Fruit fly (Drosophila melanogaster) whole organism, embryonic: ENCODE results near the gene CG10333.

ENCODE experiments used
- Aef1 ChIP-seq: fragments of 200-800 bp; sonication (Bioruptor generic); IDR thresholded peaks from 3 replicates; pipeline ENCODE4 v1.3.6; 2022; ENCODE audit warnings: missing biosample characterization, missing genetic modification characterization
- Asciz ChIP-seq: fragments of 200-800 bp; sonication (Bioruptor generic); optimal IDR thresholded peaks from 2 replicates; lab custom pipeline; 2017; ENCODE audit warnings: missing biosample characterization, mild to moderate bottlenecking, missing genetic modification characterization, missing genetic modification reagents
- BtbVII ChIP-seq: fragments of 200-800 bp; sonication (Bioruptor generic); optimal IDR thresholded peaks from 3 replicates; lab custom pipeline; 2017; ENCODE audit warnings: missing biosample characterization, mild to moderate bottlenecking, missing genetic modification characterization
- C15 ChIP-seq: fragments of 200-800 bp; sonication (Bioruptor generic); IDR thresholded peaks from 3 replicates; pipeline ENCODE4 v1.3.6; 2022; ENCODE audit warnings: missing biosample characterization, missing genetic modification characterization
- CG10979 ChIP-seq: fragments of 200-800 bp; sonication (Bioruptor generic); optimal IDR thresholded peaks from 2 replicates; lab custom pipeline; 2018; ENCODE audit warnings: missing biosample characterization, mild to moderate bottlenecking, missing genetic modification characterization, moderate library complexity
- CG11247 ChIP-seq: fragments of 200-800 bp; sonication (Bioruptor generic); IDR thresholded peaks from 2 replicates; pipeline ENCODE4 v1.3.6; 2022; ENCODE audit warnings: missing biosample characterization, missing genetic modification characterization
- CG11504 ChIP-seq: fragments of 200-800 bp; sonication (Bioruptor generic); optimal IDR thresholded peaks from 3 replicates; lab custom pipeline; 2019; ENCODE audit warnings: missing biosample characterization, mild to moderate bottlenecking, missing genetic modification characterization, moderate library complexity
- CG11696 ChIP-seq: fragments of 200-800 bp; sonication (Bioruptor generic); IDR thresholded peaks from 2 replicates; pipeline ENCODE4 v1.3.6; 2022; ENCODE audit warnings: missing biosample characterization, missing genetic modification characterization
- CG12769 ChIP-seq: fragments of 200-800 bp; sonication (Bioruptor generic); optimal IDR thresholded peaks from 2 replicates; lab custom pipeline; 2019; ENCODE audit warnings: missing biosample characterization, mild to moderate bottlenecking, missing genetic modification characterization, moderate library complexity
- CG14050 ChIP-seq: fragments of 200-800 bp; sonication (Bioruptor generic); IDR thresholded peaks from 3 replicates; pipeline ENCODE4 v1.3.6; 2022; ENCODE audit warnings: missing biosample characterization, missing genetic modification characterization
- CG1529 ChIP-seq: fragments of 200-800 bp; sonication (Bioruptor generic); optimal IDR thresholded peaks from 3 replicates; lab custom pipeline; 2018; ENCODE audit warnings: missing biosample characterization, missing genetic modification characterization
- CG16813 ChIP-seq: fragments of 200-800 bp; sonication (Bioruptor generic); IDR thresholded peaks from 3 replicates; pipeline ENCODE4 v1.3.6; 2022; ENCODE audit warnings: missing biosample characterization, missing genetic modification characterization; ENCODE audit not compliant: partially characterized antibody
- CG17186 ChIP-seq: fragments of 200-800 bp; sonication (Bioruptor generic); optimal IDR thresholded peaks from 3 replicates; lab custom pipeline; 2017; ENCODE audit warnings: missing biosample characterization, missing genetic modification reagents, missing genetic modification characterization
- CG2889 ChIP-seq: fragments of 200-800 bp; sonication (Bioruptor generic); IDR thresholded peaks from 3 replicates; pipeline ENCODE4 v1.3.6; 2022; ENCODE audit warnings: missing biosample characterization, missing genetic modification characterization
- CG30403 ChIP-seq: fragments of 200-800 bp; sonication (Bioruptor generic); optimal IDR thresholded peaks from 3 replicates; lab custom pipeline; 2016; ENCODE audit warnings: missing biosample characterization, missing genetic modification characterization
- CG3065 ChIP-seq: fragments of 200-800 bp; sonication (Bioruptor generic); optimal IDR thresholded peaks from 2 replicates; lab custom pipeline; 2016; ENCODE audit warnings: missing biosample characterization, missing genetic modification characterization
- CG3726 ChIP-seq: fragments of 200-800 bp; sonication (Bioruptor generic); IDR thresholded peaks from 3 replicates; pipeline ENCODE4, ENCODE4 v1.3.6; 2022; ENCODE audit warnings: missing biosample characterization, missing genetic modification characterization
- CG3838 ChIP-seq: fragments of 200-800 bp; sonication (Bioruptor generic); optimal IDR thresholded peaks from 3 replicates; lab custom pipeline; 2016; ENCODE audit warnings: missing biosample characterization, missing genetic modification characterization
- CG4282 ChIP-seq: fragments of 200-800 bp; sonication (Bioruptor generic); optimal IDR thresholded peaks from 2 replicates; lab custom pipeline; 2016; ENCODE audit warnings: missing biosample characterization, missing genetic modification characterization
- CG4730 ChIP-seq: fragments of 200-800 bp; sonication (Bioruptor generic); IDR thresholded peaks from 2 replicates; pipeline ENCODE4 v1.3.6; 2022; ENCODE audit warnings: missing biosample characterization, missing genetic modification characterization
- CG5953 ChIP-seq: fragments of 200-800 bp; sonication (Bioruptor generic); IDR thresholded peaks from 2 replicates; pipeline ENCODE4 v1.3.6; 2022; ENCODE audit warnings: missing biosample characterization, missing genetic modification characterization
- CG7271 ChIP-seq: fragments of 200-800 bp; sonication (Bioruptor generic); optimal IDR thresholded peaks from 2 replicates; lab custom pipeline; 2018; ENCODE audit warnings: missing biosample characterization, mild to moderate bottlenecking, missing genetic modification characterization, moderate library complexity
- CG8359 ChIP-seq: fragments of 200-800 bp; sonication (Bioruptor generic); optimal IDR thresholded peaks from 2 replicates; lab custom pipeline; 2017; ENCODE audit warnings: missing biosample characterization, mild to moderate bottlenecking, missing genetic modification characterization, borderline replicate concordance
- CG9437 ChIP-seq: fragments of 200-800 bp; sonication (Bioruptor generic); optimal IDR thresholded peaks from 2 replicates; lab custom pipeline; 2018; ENCODE audit warnings: missing biosample characterization, mild to moderate bottlenecking, missing genetic modification characterization
- CTCF ChIP-seq: fragments of 200-800 bp; sonication (Bioruptor generic); optimal IDR thresholded peaks from 2 replicates; lab custom pipeline; 2017; ENCODE audit warnings: missing biosample characterization, mild to moderate bottlenecking, missing genetic modification characterization, moderate library complexity
- Dfd ChIP-seq, 2 experiments: fragments of >200 bp; optimal IDR thresholded peaks; 2 replicates each; lab custom pipeline; 2017; ENCODE audit warnings: missing biosample characterization in 2 of 2, missing genetic modification characterization in 2 of 2
- Dip2 ChIP-seq: fragments of 200-800 bp; sonication (Bioruptor generic); IDR thresholded peaks from 2 replicates; pipeline ENCODE4 v1.3.6; 2022; ENCODE audit warnings: missing biosample characterization, missing genetic modification characterization
- Fer2 ChIP-seq: fragments of 200-800 bp; sonication (Bioruptor generic); optimal IDR thresholded peaks from 2 replicates; lab custom pipeline; 2018; ENCODE audit warnings: missing biosample characterization, mild to moderate bottlenecking, missing genetic modification characterization, moderate library complexity
- HLH54F ChIP-seq: fragments of 200-800 bp; sonication (Bioruptor generic); optimal IDR thresholded peaks from 3 replicates; lab custom pipeline; 2016; ENCODE audit warnings: missing biosample characterization, missing genetic modification characterization
- Lpt ChIP-seq: fragments of >200 bp; optimal IDR thresholded peaks from 2 replicates; lab custom pipeline; 2018; ENCODE audit warnings: missing biosample characterization, missing genetic modification characterization
- Med ChIP-seq: fragments of 200-800 bp; sonication (Bioruptor generic); peaks from one replicate; lab custom pipeline; 2016; ENCODE audit warnings: missing biosample characterization, missing genetic modification characterization, mild to moderate bottlenecking, inconsistent platforms, moderate library complexity
- Mrtf ChIP-seq: fragments of 200-800 bp; sonication (Bioruptor generic); IDR thresholded peaks from 3 replicates; pipeline ENCODE4 v1.3.6; 2022; ENCODE audit warnings: missing biosample characterization, missing genetic modification characterization
- Rx ChIP-seq: fragments of 200-800 bp; sonication (Bioruptor generic); IDR thresholded peaks from 2 replicates; pipeline ENCODE4 v1.3.6; 2022; ENCODE audit warnings: missing biosample characterization, missing genetic modification characterization
- Sox102F ChIP-seq: fragments of 200-800 bp; sonication (Bioruptor generic); optimal IDR thresholded peaks from 2 replicates; lab custom pipeline; 2018; ENCODE audit warnings: missing biosample characterization, mild to moderate bottlenecking, missing genetic modification characterization, moderate library complexity
- Ssrp ChIP-seq: fragments of 200-800 bp; sonication (Bioruptor generic); optimal IDR thresholded peaks from 2 replicates; lab custom pipeline; 2018; ENCODE audit warnings: missing biosample characterization, mild to moderate bottlenecking, missing genetic modification characterization, moderate library complexity
- Xbp1 ChIP-seq: fragments of 200-800 bp; sonication (Bioruptor generic); optimal IDR thresholded peaks from 3 replicates; lab custom pipeline; 2016; ENCODE audit warnings: missing biosample characterization, mild to moderate bottlenecking, missing genetic modification characterization
- al ChIP-seq: fragments of 200-800 bp; sonication (Bioruptor generic); IDR thresholded peaks from 2 replicates; pipeline ENCODE4 v1.3.6; 2022; ENCODE audit warnings: missing biosample characterization, missing genetic modification characterization
- aop ChIP-seq: fragments of 200-800 bp; sonication (Bioruptor generic); IDR thresholded peaks from 2 replicates; pipeline ENCODE4 v1.3.6; 2022; ENCODE audit warnings: missing biosample characterization, missing genetic modification characterization
- ap ChIP-seq: fragments of 200-800 bp; sonication (Bioruptor generic); IDR thresholded peaks from 2 replicates; pipeline ENCODE4 v1.3.6; 2022; ENCODE audit warnings: missing biosample characterization, missing genetic modification characterization
- chif ChIP-seq, 2 experiments: fragments of 200-800 bp; sonication (Bioruptor generic); optimal IDR thresholded peaks; 3 replicates each; lab custom pipeline; 2016; ENCODE audit warnings: missing biosample characterization in 2 of 2, missing genetic modification characterization in 2 of 2
- croc ChIP-seq: fragments of 200-800 bp; sonication (Bioruptor generic); conservative IDR thresholded peaks from 3 replicates; pipeline ENCODE4 v1.3.6; 2022; ENCODE audit warnings: missing biosample characterization, missing genetic modification characterization
- en ChIP-seq: fragments of 200-800 bp; sonication (Bioruptor generic); optimal IDR thresholded peaks from 2 replicates; lab custom pipeline; 2016; ENCODE audit warnings: missing biosample characterization, missing genetic modification characterization
- ewg ChIP-seq: fragments of 200-800 bp; sonication (Bioruptor generic); optimal IDR thresholded peaks from 3 replicates; lab custom pipeline; 2017; ENCODE audit warnings: mild to moderate bottlenecking, missing biosample characterization, missing genetic modification reagents, missing genetic modification characterization
- eyg ChIP-seq: fragments of 200-800 bp; sonication (Bioruptor generic); optimal IDR thresholded peaks from 3 replicates; lab custom pipeline; 2016; ENCODE audit warnings: missing biosample characterization, missing genetic modification characterization
- gem ChIP-seq: fragments of 200-800 bp; sonication (Bioruptor generic); optimal IDR thresholded peaks from 2 replicates; lab custom pipeline; 2019; ENCODE audit warnings: missing biosample characterization, mild to moderate bottlenecking, missing genetic modification characterization, moderate library complexity
- inv ChIP-seq: fragments of 200-800 bp; sonication (Bioruptor generic); IDR thresholded peaks from 2 replicates; pipeline ENCODE4 v1.3.6; 2022; ENCODE audit warnings: missing biosample characterization, missing genetic modification characterization; ENCODE audit not compliant: partially characterized antibody
- lov ChIP-seq, 2 experiments: fragments of 200-800 bp in 1 of 2; fragments of >200 bp in 1 of 2; sonication (Bioruptor generic) in 1 of 2; IDR thresholded peaks in 1 of 2; optimal IDR thresholded peaks in 1 of 2; 2 replicates in 1 of 2; 3 replicates in 1 of 2; pipeline versions ENCODE4 v1.3.6 to Lab custom; 2017 to 2022; ENCODE audit warnings: missing biosample characterization in 1 of 2, missing genetic modification characterization in 1 of 2
- otp ChIP-seq: fragments of 200-800 bp; sonication (Bioruptor generic); IDR thresholded peaks from 3 replicates; pipeline ENCODE4, ENCODE4 v1.3.6; 2022; ENCODE audit warnings: missing biosample characterization, missing genetic modification characterization
- toy ChIP-seq: fragments of 200-800 bp; sonication (Bioruptor generic); IDR thresholded peaks from 2 replicates; pipeline ENCODE4 v1.3.6; 2022; ENCODE audit warnings: missing biosample characterization, missing genetic modification characterization
- tup ChIP-seq: fragments of 200-800 bp; sonication (Bioruptor generic); optimal IDR thresholded peaks from 2 replicates; lab custom pipeline; 2016; ENCODE audit warnings: missing biosample characterization, mild to moderate bottlenecking, missing genetic modification characterization, moderate library complexity

The CG10333 gene

DNA sequence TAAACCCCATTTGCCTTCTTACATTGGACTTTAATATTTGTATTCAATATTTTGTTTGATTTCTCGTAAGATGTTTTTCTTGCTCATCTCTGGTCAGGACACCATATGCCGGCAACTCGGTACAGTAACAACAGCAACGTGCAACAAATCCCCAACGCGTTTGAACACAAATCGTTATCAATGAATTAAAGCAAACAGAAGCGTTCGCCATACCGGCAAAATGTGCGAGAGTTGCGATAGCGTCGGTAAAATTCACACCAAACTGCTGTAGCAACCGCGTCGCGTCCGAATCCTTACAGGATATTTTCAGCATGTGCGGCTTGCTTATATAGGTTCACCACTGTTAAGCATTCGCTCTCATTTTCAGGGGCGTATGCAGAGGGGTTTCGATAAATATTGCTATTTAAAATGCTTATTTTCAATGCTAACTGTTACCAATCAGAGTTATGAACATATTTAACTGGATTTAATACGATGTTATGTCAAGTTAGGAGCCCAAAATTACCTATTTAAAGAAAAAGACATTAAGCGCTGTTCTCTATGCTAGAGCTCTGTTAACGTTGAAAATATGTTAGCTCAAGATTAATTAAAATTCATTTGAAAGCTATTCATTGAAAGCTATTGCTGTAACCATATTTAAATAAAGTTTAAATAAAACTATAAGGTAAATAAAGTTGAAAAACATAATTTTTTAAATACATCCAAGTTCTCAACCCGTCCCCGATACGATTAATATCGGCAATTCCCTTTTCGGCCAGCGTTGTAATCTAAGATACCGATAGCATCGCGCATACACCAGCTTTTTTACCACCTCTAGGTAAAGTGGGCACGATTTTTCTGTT lies 16.3 kb upstream of the CG10333 start, which contains the start of the genes Pde11 and CG15160 (continued):
- TF ChIP-seq Fer2 (tag; lab: Kevin White, UChicago) = no peak
- TF ChIP-seq gem (tag; lab: Kevin White, UChicago) = no peak
- TF ChIP-seq Dfd (GFP tag; optimal IDR thresholded peaks at IDR 0.05; lab: Kevin White, UChicago) = no peak
- TF ChIP-seq Rx (GFP tag; lab: Robert Waterston, UW) = no peak
- no peak for TF ChIP-seq CG11696 (GFP tag; lab: Robert Waterston, UW)
- TF ChIP-seq tup (GFP tag; lab: Kevin White, UChicago) = no peak
- TF ChIP-seq Asciz = no peak
- peak; percentile 16 for TF ChIP-seq CG3065
- no peak for TF ChIP-seq CG3838 (GFP tag; lab: Kevin White, UChicago)
- TF ChIP-seq toy (GFP tag; lab: Robert Waterston, UW) = no peak
- TF ChIP-seq Ssrp (tag; lab: Kevin White, UChicago) = no peak
- TF ChIP-seq croc = no peak
- TF ChIP-seq CG9437 (GFP tag; lab: Kevin White, UChicago) = no peak
- no peak for TF ChIP-seq eyg (GFP tag; lab: Kevin White, UChicago)
- TF ChIP-seq inv (GFP tag; lab: Robert Waterston, UW) = peak; percentile 99
- TF ChIP-seq CG10979 (tag; lab: Kevin White, UChicago) = no peak
- no peak for TF ChIP-seq CG7271 (tag; lab: Kevin White, UChicago)
- no peak for TF ChIP-seq lov (optimal IDR thresholded peaks at IDR 0.05; lab: Kevin White, UChicago)
- no peak for TF ChIP-seq lov (GFP tag; IDR thresholded peaks at IDR 0.05; lab: Robert Waterston, UW)
- no peak for TF ChIP-seq chif (GFP tag; optimal IDR thresholded peaks at IDR 0.05; lab: Kevin White, UChicago)
- no peak for TF ChIP-seq otp (GFP tag; lab: Robert Waterston, UW)
- no peak for TF ChIP-seq en (GFP tag; lab: Kevin White, UChicago)
- no peak for TF ChIP-seq CG12769
- TF ChIP-seq CTCF = peak; percentile 44
- no peak for TF ChIP-seq al (GFP tag; lab: Robert Waterston, UW)
- TF ChIP-seq ewg (GFP tag; lab: Kevin White, UChicago) = no peak
- TF ChIP-seq CG4730 (GFP tag; lab: Robert Waterston, UW) = no peak
- no peak for TF ChIP-seq CG1529 (GFP tag; lab: Kevin White, UChicago)
- TF ChIP-seq CG11504 (tag; lab: Kevin White, UChicago) = no peak
- no peak for TF ChIP-seq CG5953 (GFP tag; lab: Robert Waterston, UW)
- peak; percentile 100 for TF ChIP-seq CG16813 (GFP tag; lab: Robert Waterston, UW)
- TF ChIP-seq Xbp1 (GFP tag; lab: Kevin White, UChicago) = peak; percentile 5
- TF ChIP-seq HLH54F (GFP tag; lab: Kevin White, UChicago) = peak; percentile 47
- no peak for TF ChIP-seq Dip2
- no peak for TF ChIP-seq Aef1
- TF ChIP-seq Mrtf (GFP tag; lab: Robert Waterston, UW) = no peak
- no peak for TF ChIP-seq ap (GFP tag; lab: Robert Waterston, UW)
- no peak for TF ChIP-seq CG14050
- TF ChIP-seq BtbVII (GFP tag; lab: Kevin White, UChicago) = no peak
- TF ChIP-seq Med (GFP tag; lab: Kevin White, UChicago) = peak; percentile 87
- no peak for TF ChIP-seq CG3726
- TF ChIP-seq Sox102F (GFP tag; lab: Kevin White, UChicago) = no peak
- TF ChIP-seq CG17186 = peak; percentile 77
- no peak for TF ChIP-seq CG4282 (GFP tag; lab: Kevin White, UChicago)
- no peak for TF ChIP-seq aop (GFP tag; lab: Robert Waterston, UW)
- no peak for TF ChIP-seq CG11247 (GFP tag; lab: Robert Waterston, UW)
- TF ChIP-seq C15 = 0 out of 3 replicates have a peak, but pooled peaks have one; percentile 7
- TF ChIP-seq CG2889 = no peak
- TF ChIP-seq CG8359 (GFP tag; lab: Kevin White, UChicago) = no peak
- TF ChIP-seq CG30403 (GFP tag; lab: Kevin White, UChicago) = peak; percentile 40
- no peak for TF ChIP-seq Lpt
